Fruit fly (Drosophila melanogaster): ENCODE data around the gene cic.

The cic gene

DNA sequence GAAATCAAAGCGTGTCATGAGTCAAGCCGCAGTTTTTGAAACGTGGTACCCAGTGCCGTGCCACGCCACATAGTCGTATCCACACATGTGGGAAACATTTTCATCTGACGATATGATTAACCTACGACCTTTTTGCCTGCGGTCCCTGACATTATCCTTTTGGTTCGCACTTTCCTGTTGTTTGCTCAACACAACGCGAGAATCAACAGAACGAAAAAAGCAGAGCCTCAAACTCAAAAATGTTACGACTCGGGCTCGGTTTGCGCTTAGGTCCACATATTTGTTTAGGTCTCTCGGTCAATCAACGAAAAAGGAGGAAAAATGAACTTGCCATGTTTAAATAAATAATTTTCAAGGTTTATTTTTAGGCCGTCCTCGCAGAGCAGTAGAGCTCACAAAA is 23.4 kb downstream of the cic start:
- no peak for TF ChIP-seq CG4496 (GFP tag; IDR thresholded peaks at IDR 0.05)
- TF ChIP-seq CG17806 (tag; optimal IDR thresholded peaks at IDR 0.05): no peak
- no peak for TF ChIP-seq CG14655 (GFP tag; optimal IDR thresholded peaks at IDR 0.05)
- no peak for TF ChIP-seq D1 (tag; optimal IDR thresholded peaks at IDR 0.05)
- TF ChIP-seq CG32121 (GFP tag; IDR thresholded peaks at IDR 0.05): no peak
- TF ChIP-seq CG34367 (tag; optimal IDR thresholded peaks at IDR 0.05): no peak
- no peak for TF ChIP-seq rn (GFP tag; IDR thresholded peaks at IDR 0.05)
- TF ChIP-seq CG10348 (GFP tag; IDR thresholded peaks at IDR 0.05): no peak

DNA sequence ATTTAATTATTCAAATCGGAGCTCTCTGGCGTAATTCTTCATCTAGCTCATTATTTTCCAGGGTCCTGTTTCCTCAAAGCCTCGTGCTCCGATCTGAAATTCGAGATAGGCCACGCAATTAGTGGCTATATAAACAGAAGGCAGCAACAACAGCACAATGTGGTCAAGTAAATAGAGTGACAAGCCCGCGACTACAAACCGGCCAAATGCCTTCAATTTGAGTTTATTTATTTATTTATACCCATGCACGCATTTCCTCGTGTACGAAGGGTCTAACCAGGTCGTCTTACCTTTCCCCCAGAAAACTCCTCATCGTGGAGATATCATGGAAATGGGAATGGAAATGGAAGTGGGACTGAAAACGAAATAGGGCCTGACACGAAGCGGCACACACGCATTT is 24.2 kb downstream of the cic start:
- no peak for TF ChIP-seq Pif1B (GFP tag; optimal IDR thresholded peaks at IDR 0.05)
- TF ChIP-seq CG8159 (tag; optimal IDR thresholded peaks at IDR 0.05): no peak
- TF ChIP-seq rn (GFP tag; IDR thresholded peaks at IDR 0.05): no peak
- no peak for TF ChIP-seq CG10348 (GFP tag; IDR thresholded peaks at IDR 0.05)
- no peak for TF ChIP-seq gl (tag; optimal IDR thresholded peaks at IDR 0.05)
- TF ChIP-seq CG12605 (GFP tag; IDR thresholded peaks at IDR 0.05): no peak
- no peak for TF ChIP-seq CG9948 (tag; optimal IDR thresholded peaks at IDR 0.05)

DNA sequence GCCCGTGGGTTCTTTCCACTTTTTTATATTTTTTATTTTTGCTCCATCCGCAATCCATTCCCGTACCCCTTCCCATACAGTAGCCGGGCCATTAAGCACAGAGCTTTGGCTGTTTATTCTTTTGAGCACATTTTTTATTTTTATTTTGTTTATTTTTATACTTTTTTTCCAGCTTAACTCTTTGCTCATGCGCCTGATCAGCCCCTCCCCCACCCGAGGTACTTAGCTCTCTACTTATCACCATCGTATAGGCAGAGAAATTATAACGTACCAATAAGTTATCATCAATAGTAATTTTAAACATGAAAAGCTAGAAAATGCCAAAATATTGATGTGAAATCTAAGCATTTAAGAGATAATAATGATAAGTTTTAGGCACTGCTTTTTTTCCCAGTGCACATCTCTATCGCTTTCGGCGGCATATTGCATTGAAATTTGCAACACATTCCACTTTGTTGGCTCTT is 28.0 kb downstream of the cic start:
- peak; percentile 65; the same call in 2 of the 3 replicates for TF ChIP-seq fd96Ca (GFP tag; IDR thresholded peaks at IDR 0.05)
- TF ChIP-seq D1 (tag; optimal IDR thresholded peaks at IDR 0.05): no peak
- TF ChIP-seq EcR (GFP tag; optimal IDR thresholded peaks at IDR 0.05): no peak
- peak; percentile 20; the same call in 1 of the 2 replicates for TF ChIP-seq rn (GFP tag; IDR thresholded peaks at IDR 0.05)
- TF ChIP-seq CG13204 (GFP tag; optimal IDR thresholded peaks at IDR 0.05): no peak
- peak; percentile 21 for TF ChIP-seq CG9948 (tag; optimal IDR thresholded peaks at IDR 0.05)
- TF ChIP-seq Ets98B (GFP tag; IDR thresholded peaks at IDR 0.05): peak; percentile 31; the same call in 1 of the 2 replicates
- peak; percentile 53; the same call in 1 of the 2 replicates for TF ChIP-seq CG32121 (GFP tag; IDR thresholded peaks at IDR 0.05)
- peak; percentile 50 for TF ChIP-seq CG8159 (tag; optimal IDR thresholded peaks at IDR 0.05)
- TF ChIP-seq Pif1B (GFP tag; optimal IDR thresholded peaks at IDR 0.05): no peak
- peak; percentile 63 for TF ChIP-seq CG8301 (tag; optimal IDR thresholded peaks at IDR 0.05)
- peak; percentile 70; the same call in 2 of the 3 replicates for TF ChIP-seq CG4496 (GFP tag; IDR thresholded peaks at IDR 0.05)
- TF ChIP-seq Snoo (tag; optimal IDR thresholded peaks at IDR 0.05): no peak
- TF ChIP-seq CG12605 (GFP tag; IDR thresholded peaks at IDR 0.05): peak; percentile 69; the same call in 1 of the 2 replicates
- peak; percentile 49 for TF ChIP-seq Pif1A (GFP tag; optimal IDR thresholded peaks at IDR 0.05)
- TF ChIP-seq CG34367 (tag; optimal IDR thresholded peaks at IDR 0.05): no peak
- TF ChIP-seq CG10348 (GFP tag; IDR thresholded peaks at IDR 0.05): no peak
- TF ChIP-seq gl (tag; optimal IDR thresholded peaks at IDR 0.05): peak; percentile 26
- peak; percentile 65 for TF ChIP-seq CG14655 (GFP tag; optimal IDR thresholded peaks at IDR 0.05)
- TF ChIP-seq CG15710 (tag; optimal IDR thresholded peaks at IDR 0.05): peak; percentile 28
- peak; percentile 58 for TF ChIP-seq CG17806 (tag; optimal IDR thresholded peaks at IDR 0.05)

DNA sequence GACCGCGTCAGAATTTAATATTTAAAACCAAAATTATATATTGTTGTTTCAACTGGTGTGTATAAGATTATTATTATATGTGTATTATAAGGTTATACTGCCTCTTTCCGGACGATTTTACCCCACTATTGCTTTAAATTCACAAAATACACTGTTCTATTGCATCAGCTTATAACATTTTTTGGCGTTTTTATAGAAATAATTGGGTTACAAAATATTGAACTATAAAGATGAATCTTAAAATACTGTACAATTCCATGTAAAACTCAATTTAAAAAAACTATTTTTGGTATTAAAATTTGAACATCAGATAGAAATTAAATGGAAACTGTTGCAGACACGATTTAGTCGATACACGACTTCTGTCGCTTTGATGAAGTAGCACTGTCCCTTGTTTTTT is 29.5 kb downstream of the cic start:
- TF ChIP-seq Snoo (tag; optimal IDR thresholded peaks at IDR 0.05) (no peak), CG14655 (GFP tag; optimal IDR thresholded peaks at IDR 0.05) (peak; percentile 66), CG10348 (GFP tag; IDR thresholded peaks at IDR 0.05) (no peak), gl (tag; optimal IDR thresholded peaks at IDR 0.05) (no peak), CG13204 (GFP tag; optimal IDR thresholded peaks at IDR 0.05) (no peak), CG34367 (tag; optimal IDR thresholded peaks at IDR 0.05) (peak; percentile 17), CG17806 (tag; optimal IDR thresholded peaks at IDR 0.05) (peak; percentile 43), CG8159 (tag; optimal IDR thresholded peaks at IDR 0.05) (peak; percentile 66), D1 (tag; optimal IDR thresholded peaks at IDR 0.05) (no peak), Pif1B (GFP tag; optimal IDR thresholded peaks at IDR 0.05) (peak; percentile 29), CG32121 (GFP tag; IDR thresholded peaks at IDR 0.05) (no peak), Ets98B (GFP tag; IDR thresholded peaks at IDR 0.05) (no peak; the same call in 1 of the 2 replicates), EcR (GFP tag; optimal IDR thresholded peaks at IDR 0.05) (no peak), rn (GFP tag; IDR thresholded peaks at IDR 0.05) (no peak), CG12605 (GFP tag; IDR thresholded peaks at IDR 0.05) (no peak), CG4496 (GFP tag; IDR thresholded peaks at IDR 0.05) (no peak), fd96Ca (GFP tag; IDR thresholded peaks at IDR 0.05) (no peak), CG9948 (tag; optimal IDR thresholded peaks at IDR 0.05) (peak; percentile 59), CG8301 (tag; optimal IDR thresholded peaks at IDR 0.05) (peak; percentile 49), CG15710 (tag; optimal IDR thresholded peaks at IDR 0.05) (peak; percentile 44), Pif1A (GFP tag; optimal IDR thresholded peaks at IDR 0.05) (peak; percentile 28)

DNA sequence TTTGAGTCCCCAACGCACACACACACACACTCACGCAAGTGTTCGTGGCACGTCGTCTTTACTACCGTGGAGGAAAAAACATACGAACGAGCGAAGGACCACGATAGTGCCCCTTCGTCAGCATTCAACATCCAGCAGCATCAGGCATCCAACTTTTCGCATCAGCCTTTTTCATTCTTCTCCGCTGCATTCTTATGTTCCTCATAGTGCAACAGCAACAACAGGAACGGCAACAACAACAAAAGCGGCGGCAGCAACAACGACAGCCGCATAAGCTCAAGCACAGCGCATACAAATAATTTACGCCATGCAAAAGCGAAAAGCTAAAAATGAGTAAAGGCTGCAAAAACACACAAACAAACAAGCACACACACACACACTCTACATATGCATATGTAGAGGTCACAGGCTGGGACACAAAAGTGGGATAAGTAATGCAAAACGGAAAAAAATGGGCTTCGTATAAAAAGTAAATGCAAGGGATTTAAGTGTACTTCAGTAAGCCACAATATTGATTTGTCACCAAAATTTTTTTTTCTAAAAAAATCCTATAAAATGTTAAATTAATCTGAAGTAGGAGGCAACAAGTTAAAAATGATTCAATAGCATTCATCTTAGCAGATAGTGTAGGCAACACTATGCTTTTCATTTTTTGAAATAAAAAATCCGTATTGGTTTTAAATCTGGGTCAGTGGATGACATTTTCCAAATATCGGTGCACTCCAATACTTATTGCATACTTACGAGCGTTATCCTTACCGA is 30.4 kb downstream of the cic start:
- no peak for TF ChIP-seq Pif1B (GFP tag; optimal IDR thresholded peaks at IDR 0.05)
- TF ChIP-seq CG10348 (GFP tag; IDR thresholded peaks at IDR 0.05): no peak
- TF ChIP-seq Ets98B (GFP tag; IDR thresholded peaks at IDR 0.05): peak; percentile 53; the same call in 1 of the 2 replicates
- TF ChIP-seq Pif1A (GFP tag; optimal IDR thresholded peaks at IDR 0.05): peak; percentile 41
- TF ChIP-seq CG14655 (GFP tag; optimal IDR thresholded peaks at IDR 0.05): peak; percentile 77
- TF ChIP-seq D1 (tag; optimal IDR thresholded peaks at IDR 0.05): no peak
- no peak for TF ChIP-seq CG12605 (GFP tag; IDR thresholded peaks at IDR 0.05)
- TF ChIP-seq Snoo (tag; optimal IDR thresholded peaks at IDR 0.05): peak; percentile 24
- TF ChIP-seq CG34367 (tag; optimal IDR thresholded peaks at IDR 0.05): peak; percentile 21
- peak; percentile 33 for TF ChIP-seq CG8301 (tag; optimal IDR thresholded peaks at IDR 0.05)
- peak; percentile 24 for TF ChIP-seq CG17806 (tag; optimal IDR thresholded peaks at IDR 0.05)
- TF ChIP-seq CG15710 (tag; optimal IDR thresholded peaks at IDR 0.05): peak; percentile 46
- peak; percentile 61 for TF ChIP-seq CG8159 (tag; optimal IDR thresholded peaks at IDR 0.05)
- TF ChIP-seq EcR (GFP tag; optimal IDR thresholded peaks at IDR 0.05): peak; percentile 79
- no peak for TF ChIP-seq rn (GFP tag; IDR thresholded peaks at IDR 0.05)
- TF ChIP-seq CG9948 (tag; optimal IDR thresholded peaks at IDR 0.05): peak; percentile 56
- no peak for TF ChIP-seq gl (tag; optimal IDR thresholded peaks at IDR 0.05)
- TF ChIP-seq CG13204 (GFP tag; optimal IDR thresholded peaks at IDR 0.05): peak; percentile 26
- TF ChIP-seq fd96Ca (GFP tag; IDR thresholded peaks at IDR 0.05): peak; percentile 38; the same call in 2 of the 3 replicates
- TF ChIP-seq CG4496 (GFP tag; IDR thresholded peaks at IDR 0.05): peak; percentile 28; the same call in 1 of the 3 replicates
- no peak for TF ChIP-seq CG32121 (GFP tag; IDR thresholded peaks at IDR 0.05)
